Fruit fly (Drosophila melanogaster) whole organism, embryonic: ENCODE data around the gene CG18135.

Experiments
- Atf3 ChIP-seq: fragments of 200-800 bp; sonication (Bioruptor generic); optimal IDR thresholded peaks from 3 replicates; lab custom pipeline; 2016; ENCODE audit warnings: missing biosample characterization, missing genetic modification characterization
- Blimp-1 ChIP-seq: fragments of 200-800 bp; sonication (Bioruptor generic); optimal IDR thresholded peaks from 3 replicates; lab custom pipeline; 2018; ENCODE audit warnings: missing biosample characterization, missing genetic modification characterization, mild to moderate bottlenecking, moderate library complexity, missing genetic modification reagents
- CG10462 ChIP-seq: fragments of 200-800 bp; sonication (Bioruptor generic); optimal IDR thresholded peaks from 2 replicates; lab custom pipeline; 2016; ENCODE audit warnings: missing biosample characterization, missing genetic modification characterization
- CG11504 ChIP-seq: fragments of 200-800 bp; sonication (Bioruptor generic); optimal IDR thresholded peaks from 3 replicates; lab custom pipeline; 2019; ENCODE audit warnings: missing biosample characterization, mild to moderate bottlenecking, missing genetic modification characterization, moderate library complexity
- CG12219 ChIP-seq: fragments of 200-800 bp; sonication (Bioruptor generic); optimal IDR thresholded peaks from 3 replicates; lab custom pipeline; 2018; ENCODE audit warnings: missing biosample characterization, mild to moderate bottlenecking, missing genetic modification characterization
- CG12236 ChIP-seq: fragments of 200-800 bp; sonication (Bioruptor generic); optimal IDR thresholded peaks from 2 replicates; lab custom pipeline; 2016; ENCODE audit warnings: missing biosample characterization, missing genetic modification characterization
- CG14667 ChIP-seq: fragments of 200-800 bp; sonication (Bioruptor generic); IDR thresholded peaks from 2 replicates; pipeline ENCODE4 v1.3.6; 2022; ENCODE audit warnings: missing biosample characterization, missing genetic modification characterization
- CG15601 ChIP-seq: fragments of 200-800 bp; sonication (Bioruptor generic); optimal IDR thresholded peaks from 3 replicates; lab custom pipeline; 2019; ENCODE audit warnings: missing biosample characterization, mild to moderate bottlenecking, missing genetic modification characterization, moderate library complexity
- CG17328 ChIP-seq: fragments of 200-800 bp; sonication (Bioruptor generic); IDR thresholded peaks from 2 replicates; pipeline ENCODE4 v1.3.6; 2022; ENCODE audit warnings: missing biosample characterization, missing genetic modification characterization
- CG18262 ChIP-seq: fragments of 200-800 bp; optimal IDR thresholded peaks from 3 replicates; lab custom pipeline; 2019; ENCODE audit warnings: missing biosample characterization, mild to moderate bottlenecking, missing genetic modification characterization, moderate library complexity
- CG2712 ChIP-seq: fragments of 200-800 bp; optimal IDR thresholded peaks from 3 replicates; lab custom pipeline; 2019; ENCODE audit warnings: missing biosample characterization, mild to moderate bottlenecking, missing genetic modification characterization, moderate library complexity
- CG3163 ChIP-seq: fragments of 200-800 bp; sonication (Bioruptor generic); optimal IDR thresholded peaks from 3 replicates; lab custom pipeline; 2016; ENCODE audit warnings: missing biosample characterization, missing genetic modification characterization
- CG34224 ChIP-seq: fragments of 200-800 bp; sonication (Bioruptor generic); IDR thresholded peaks from 3 replicates; pipeline ENCODE4 v1.3.6; 2022; ENCODE audit warnings: missing biosample characterization, missing genetic modification characterization; ENCODE audit not compliant: partially characterized antibody
- CG34422 ChIP-seq: fragments of 200-800 bp; sonication (Bioruptor generic); IDR thresholded peaks from 3 replicates; pipeline ENCODE4 v1.3.6; 2022; ENCODE audit warnings: missing biosample characterization, missing genetic modification characterization
- CG42726 ChIP-seq: fragments of 200-800 bp; sonication (Bioruptor generic); IDR thresholded peaks from 2 replicates; pipeline ENCODE4 v1.3.6; 2022; ENCODE audit warnings: missing biosample characterization, missing genetic modification characterization; ENCODE audit not compliant: partially characterized antibody
- CG43689 ChIP-seq: fragments of 200-800 bp; sonication (Bioruptor generic); IDR thresholded peaks from 2 replicates; pipeline ENCODE4 v1.3.6; 2022; ENCODE audit warnings: missing biosample characterization, missing genetic modification characterization
- CG4617 ChIP-seq: fragments of 200-800 bp; sonication (Bioruptor generic); optimal IDR thresholded peaks from 3 replicates; lab custom pipeline; 2016; ENCODE audit warnings: missing biosample characterization, missing genetic modification characterization, borderline replicate concordance
- CG4730 ChIP-seq: fragments of 200-800 bp; sonication (Bioruptor generic); IDR thresholded peaks from 2 replicates; pipeline ENCODE4 v1.3.6; 2022; ENCODE audit warnings: missing biosample characterization, missing genetic modification characterization
- CG7963 ChIP-seq: fragments of 200-800 bp; sonication (Bioruptor generic); IDR thresholded peaks from 3 replicates; pipeline ENCODE4 v1.3.6; 2022; ENCODE audit warnings: missing biosample characterization, missing genetic modification characterization; ENCODE audit not compliant: partially characterized antibody
- CG9609 ChIP-seq: fragments of 200-800 bp; sonication (Bioruptor generic); optimal IDR thresholded peaks from 3 replicates; lab custom pipeline; 2016; ENCODE audit warnings: missing biosample characterization, missing genetic modification characterization
- Deaf1 ChIP-seq: fragments of 200-800 bp; optimal IDR thresholded peaks from 3 replicates; lab custom pipeline; 2019; ENCODE audit warnings: missing biosample characterization, mild to moderate bottlenecking, missing genetic modification characterization, moderate library complexity
- Gsc ChIP-seq: fragments of 200-800 bp; sonication (Bioruptor generic); IDR thresholded peaks from 2 replicates; pipeline ENCODE4 v1.3.6; 2022; ENCODE audit warnings: missing biosample characterization, missing genetic modification characterization
- HLH54F ChIP-seq: fragments of 200-800 bp; sonication (Bioruptor generic); optimal IDR thresholded peaks from 3 replicates; lab custom pipeline; 2016; ENCODE audit warnings: missing biosample characterization, missing genetic modification characterization
- Hr51 ChIP-seq, 2 experiments: fragments of 200-800 bp; sonication (Bioruptor generic); optimal IDR thresholded peaks; 2 replicates in 1 of 2; 3 replicates in 1 of 2; lab custom pipeline; 2016 to 2018; ENCODE audit warnings: missing biosample characterization in 2 of 2, missing genetic modification characterization in 2 of 2, mild to moderate bottlenecking in 1 of 2, moderate library complexity in 1 of 2
- Oli ChIP-seq: fragments of 200-800 bp; sonication (Bioruptor generic); optimal IDR thresholded peaks from 2 replicates; lab custom pipeline; 2018; ENCODE audit warnings: missing biosample characterization, mild to moderate bottlenecking, missing genetic modification characterization, moderate library complexity
- PHDP ChIP-seq: fragments of 200-800 bp; sonication (Bioruptor generic); optimal IDR thresholded peaks from 3 replicates; lab custom pipeline; 2018; ENCODE audit warnings: missing biosample characterization, mild to moderate bottlenecking, missing genetic modification characterization, moderate library complexity
- Sry-β ChIP-seq: fragments of 200-800 bp; sonication (Bioruptor generic); optimal IDR thresholded peaks from 2 replicates; lab custom pipeline; 2018; ENCODE audit warnings: missing biosample characterization, mild to moderate bottlenecking, missing genetic modification characterization, moderate library complexity
- crol ChIP-seq: fragments of 200-800 bp; sonication (Bioruptor generic); IDR thresholded peaks from 2 replicates; pipeline ENCODE4 v1.3.6; 2022; ENCODE audit warnings: missing biosample characterization, missing genetic modification characterization
- da ChIP-seq: fragments of 200-800 bp; sonication (Bioruptor generic); optimal IDR thresholded peaks from 2 replicates; lab custom pipeline; 2016; ENCODE audit warnings: missing biosample characterization, missing genetic modification characterization
- dmrt11E ChIP-seq: fragments of 200-800 bp; sonication (Bioruptor generic); optimal IDR thresholded peaks from 3 replicates; lab custom pipeline; 2018; ENCODE audit warnings: missing biosample characterization, mild to moderate bottlenecking, missing genetic modification characterization, moderate library complexity
- en ChIP-seq: fragments of 200-800 bp; sonication (Bioruptor generic); optimal IDR thresholded peaks from 2 replicates; lab custom pipeline; 2016; ENCODE audit warnings: missing biosample characterization, missing genetic modification characterization
- fd64A ChIP-seq: fragments of 200-800 bp; sonication (Bioruptor generic); optimal IDR thresholded peaks from 3 replicates; lab custom pipeline; 2018; ENCODE audit warnings: missing biosample characterization, mild to moderate bottlenecking, missing genetic modification characterization
- fru ChIP-seq: fragments of >200 bp; optimal IDR thresholded peaks from 2 replicates; lab custom pipeline; 2017
- grau ChIP-seq: fragments of 200-800 bp; optimal IDR thresholded peaks from 3 replicates; lab custom pipeline; 2019; ENCODE audit warnings: missing biosample characterization, mild to moderate bottlenecking, missing genetic modification characterization, moderate library complexity
- lbe ChIP-seq: fragments of 200-800 bp; sonication (Bioruptor generic); optimal IDR thresholded peaks from 2 replicates; lab custom pipeline; 2016; ENCODE audit warnings: missing biosample characterization, mild to moderate bottlenecking, missing genetic modification characterization
- lola ChIP-seq, 3 experiments: fragments of >200 bp in 2 of 3; fragments of 200-800 bp in 1 of 3; sonication (Bioruptor generic) in 1 of 3; optimal IDR thresholded peaks; 2 replicates each; lab custom pipeline; 2017 to 2019; ENCODE audit warnings: missing biosample characterization in 3 of 3, missing genetic modification characterization in 3 of 3, mild to moderate bottlenecking in 1 of 3, moderate library complexity in 1 of 3
- lov ChIP-seq, 2 experiments: fragments of 200-800 bp in 1 of 2; fragments of >200 bp in 1 of 2; sonication (Bioruptor generic) in 1 of 2; IDR thresholded peaks in 1 of 2; optimal IDR thresholded peaks in 1 of 2; 2 replicates in 1 of 2; 3 replicates in 1 of 2; pipeline versions ENCODE4 v1.3.6 to Lab custom; 2017 to 2022; ENCODE audit warnings: missing biosample characterization in 1 of 2, missing genetic modification characterization in 1 of 2
- p53 ChIP-seq: fragments of 200-800 bp; sonication (Bioruptor generic); optimal IDR thresholded peaks from 2 replicates; lab custom pipeline; 2016; ENCODE audit warnings: missing biosample characterization, missing genetic modification characterization
- phol ChIP-seq: fragments of 200-800 bp; sonication (Bioruptor generic); optimal IDR thresholded peaks from 3 replicates; lab custom pipeline; 2018; ENCODE audit warnings: missing biosample characterization, mild to moderate bottlenecking, missing genetic modification characterization, moderate library complexity
- pita ChIP-seq: fragments of 200-800 bp; sonication (Bioruptor generic); optimal IDR thresholded peaks from 2 replicates; lab custom pipeline; 2017; ENCODE audit warnings: missing biosample characterization, mild to moderate bottlenecking, missing genetic modification characterization
- pum ChIP-seq: fragments of 200-800 bp; sonication (Bioruptor generic); optimal IDR thresholded peaks from 2 replicates; lab custom pipeline; 2016; ENCODE audit warnings: missing biosample characterization, missing genetic modification characterization
- sna ChIP-seq: fragments of 200-800 bp; sonication (Bioruptor generic); IDR thresholded peaks from 2 replicates; pipeline ENCODE4 v1.3.6; 2022; ENCODE audit warnings: missing biosample characterization, missing genetic modification characterization; ENCODE audit not compliant: partially characterized antibody
- so ChIP-seq: fragments of 200-800 bp; sonication (Bioruptor generic); IDR thresholded peaks from 3 replicates; pipeline ENCODE4 v1.3.6; 2022; ENCODE audit warnings: missing biosample characterization, missing genetic modification characterization
- tna ChIP-seq: fragments of 200-800 bp; sonication (Bioruptor generic); IDR thresholded peaks from 2 replicates; pipeline ENCODE4 v1.3.6; 2022; ENCODE audit warnings: missing biosample characterization, missing genetic modification characterization; ENCODE audit not compliant: partially characterized antibody
- twi ChIP-seq: fragments of 200-800 bp; optimal IDR thresholded peaks from 2 replicates; lab custom pipeline; 2019; ENCODE audit warnings: missing biosample characterization, mild to moderate bottlenecking, missing genetic modification characterization, moderate library complexity
- tx ChIP-seq: fragments of 200-800 bp; sonication (Bioruptor generic); optimal IDR thresholded peaks from 2 replicates; lab custom pipeline; 2016; ENCODE audit warnings: missing biosample characterization, missing genetic modification characterization
- zen2 ChIP-seq: fragments of 200-800 bp; sonication (Bioruptor generic); IDR thresholded peaks from 3 replicates; pipeline ENCODE4 v1.3.6; 2022; ENCODE audit warnings: missing biosample characterization, missing genetic modification characterization; ENCODE audit not compliant: partially characterized antibody

The CG18135 gene

dm6 chr3L:19035163-19035900 is 37.2 kb upstream of the CG18135 start (continued):
- TF ChIP-seq PHDP (tag; lab: Kevin White, UChicago) (peak; percentile 7), CG17328 (GFP tag; lab: Robert Waterston, UW) (0 out of 2 replicates have a peak, but pooled peaks have one; percentile 15), Blimp-1 (peak; percentile 12), p53 (GFP tag; lab: Kevin White, UChicago) (no peak), tna (GFP tag; lab: Robert Waterston, UW) (no peak), Hr51 (GFP tag; optimal IDR thresholded peaks at IDR 0.05; lab: Kevin White, UChicago) (peak in 1 of 2 experiments; percentile 22), da (no peak), lola (GFP tag; optimal IDR thresholded peaks at IDR 0.05; lab: Kevin White, UChicago) (peak in 1 of 3 experiments; percentile 15), phol (tag; lab: Kevin White, UChicago) (peak; percentile 17), CG2712 (tag; lab: Kevin White, UChicago) (peak; percentile 18), Sry-β (no peak), Oli (tag; lab: Kevin White, UChicago) (peak; percentile 15), CG10462 (no peak), so (GFP tag; lab: Robert Waterston, UW) (no peak), crol (GFP tag; lab: Robert Waterston, UW) (peak; percentile 79), CG18262 (peak; percentile 25), CG11504 (tag; lab: Kevin White, UChicago) (peak; percentile 14), dmrt11E (peak; percentile 27), CG3163 (GFP tag; lab: Kevin White, UChicago) (no peak), sna (no peak), zen2 (GFP tag; lab: Robert Waterston, UW) (no peak), HLH54F (GFP tag; lab: Kevin White, UChicago) (no peak), lbe (GFP tag; lab: Kevin White, UChicago) (peak; percentile 21), twi (tag; lab: Kevin White, UChicago) (no peak), grau (tag; lab: Kevin White, UChicago) (peak; percentile 20)

DNA sequence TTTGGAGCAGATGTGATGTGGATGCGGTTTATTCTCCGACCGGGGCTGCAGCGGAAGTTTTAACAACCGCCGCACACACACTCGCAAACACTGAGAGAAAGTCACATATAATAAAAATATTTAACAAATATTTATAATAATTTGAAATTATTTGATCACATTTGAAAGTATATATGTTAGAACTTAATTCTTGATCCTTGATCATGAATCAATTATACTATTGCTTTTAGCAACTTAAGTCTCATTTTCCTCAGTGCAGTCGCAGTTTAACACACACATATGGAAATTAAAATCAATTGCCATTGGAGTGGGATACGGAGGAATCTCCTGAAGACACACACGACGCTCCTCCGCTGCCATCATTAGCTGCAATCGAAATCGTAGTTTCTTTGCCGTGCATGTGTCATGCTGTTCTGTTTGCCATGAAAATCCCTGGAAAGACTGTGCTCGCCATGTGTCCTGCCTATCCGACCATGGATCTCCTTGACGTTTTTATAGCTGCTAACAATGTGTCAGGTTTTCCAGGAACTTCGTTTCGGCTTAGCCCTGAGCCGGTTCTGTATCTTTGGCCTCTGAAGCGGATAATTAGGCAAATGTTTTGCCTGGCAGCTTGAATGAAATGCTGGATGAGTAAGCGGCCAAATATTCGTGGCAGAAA is 35.2 kb upstream of the CG18135 start:
- TF ChIP-seq CG14667 (peak; percentile 60; the same call in 1 of the 2 replicates), Gsc (GFP tag; lab: Robert Waterston, UW) (no peak), Atf3 (no peak), fru (lab: Kevin White, UChicago) (no peak), CG12236 (GFP tag; lab: Kevin White, UChicago) (no peak), CG4730 (GFP tag; lab: Robert Waterston, UW) (peak; percentile 35; the same call in 1 of the 2 replicates), CG34422 (GFP tag; lab: Robert Waterston, UW) (peak; percentile 54; the same call in 2 of the 3 replicates), CG4617 (GFP tag; lab: Kevin White, UChicago) (peak; percentile 18), Deaf1 (peak; percentile 42), CG42726 (GFP tag; lab: Robert Waterston, UW) (no peak), CG7963 (GFP tag; lab: Robert Waterston, UW) (no peak), pum (GFP tag; lab: Kevin White, UChicago) (peak; percentile 7), CG43689 (GFP tag; lab: Robert Waterston, UW) (0 out of 2 replicates have a peak, but pooled peaks have one; percentile 31), lov (optimal IDR thresholded peaks at IDR 0.05; lab: Kevin White, UChicago) (no peak), lov (GFP tag; IDR thresholded peaks at IDR 0.05; lab: Robert Waterston, UW) (peak; percentile 67; the same call in 1 of the 3 replicates), tx (GFP tag; lab: Kevin White, UChicago) (no peak), en (GFP tag; lab: Kevin White, UChicago) (no peak), CG12219 (GFP tag; lab: Kevin White, UChicago) (peak; percentile 59), CG9609 (GFP tag; lab: Kevin White, UChicago) (no peak), pita (no peak), CG15601 (tag; lab: Kevin White, UChicago) (peak; percentile 80), CG34224 (GFP tag; lab: Robert Waterston, UW) (no peak), crol (GFP tag; lab: Robert Waterston, UW) (no peak), fd64A (no peak)
